Worm (Caenorhabditis elegans) whole organism, mixed stage, embryonic: ENCODE data around the gene ZK1307.8.

Source experiments
- bed-3 ChIP-seq: fragments of 200-800 bp; sonication (Bioruptor generic); optimal IDR thresholded peaks from 3 replicates; lab custom pipeline; 2018; ENCODE audit warnings: mild to moderate bottlenecking, missing genetic modification characterization, moderate library complexity, missing compliant biosample characterization
- ceh-39 ChIP-seq: fragments of 150-350 bp; optimal IDR thresholded peaks from 2 replicates; lab custom pipeline; 2014; ENCODE audit warnings: missing biosample characterization, missing genetic modification characterization
- ceh-43 ChIP-seq: fragments of 200-800 bp; sonication (Bioruptor generic); optimal IDR thresholded peaks from 2 replicates; lab custom pipeline; 2018; ENCODE audit warnings: mild to moderate bottlenecking, missing genetic modification characterization, moderate library complexity, missing compliant biosample characterization
- ceh-83 ChIP-seq: fragments of 200-800 bp; sonication (Bioruptor generic); optimal IDR thresholded peaks from 2 replicates; lab custom pipeline; 2018; ENCODE audit warnings: mild to moderate bottlenecking, missing genetic modification characterization, missing compliant biosample characterization
- ces-1 ChIP-seq: fragments of 150-350 bp; optimal IDR thresholded peaks from 2 replicates; lab custom pipeline; 2014; ENCODE audit warnings: missing biosample characterization, missing genetic modification reagents, missing genetic modification characterization
- cnd-1 ChIP-seq: fragments of 200-800 bp; sonication (Bioruptor generic); optimal IDR thresholded peaks from 2 replicates; lab custom pipeline; 2018; ENCODE audit warnings: mild to moderate bottlenecking, missing genetic modification characterization, missing compliant biosample characterization
- elt-1 ChIP-seq: sonication (generic microtip); optimal IDR thresholded peaks from 2 replicates; lab custom pipeline; 2017; ENCODE audit warnings: missing genetic modification characterization, mild to moderate bottlenecking, missing compliant biosample characterization, antibody characterized with exemption, moderate library complexity, borderline replicate concordance; ENCODE audit not compliant: insufficient read depth
- flh-1 ChIP-seq: fragments of 200-800 bp; sonication (Bioruptor generic); optimal IDR thresholded peaks from 2 replicates; lab custom pipeline; 2018; ENCODE audit warnings: mild to moderate bottlenecking, missing genetic modification characterization, moderate library complexity, missing compliant biosample characterization
- hlh-1 ChIP-seq: fragments of 150-350 bp; optimal IDR thresholded peaks from 2 replicates; lab custom pipeline; 2014; ENCODE audit warnings: missing biosample characterization, missing genetic modification reagents, missing genetic modification characterization
- lin-32 ChIP-seq: fragments of 200-800 bp; sonication (Bioruptor generic); optimal IDR thresholded peaks from 2 replicates; lab custom pipeline; 2018; ENCODE audit warnings: mild to moderate bottlenecking, missing genetic modification characterization, missing compliant biosample characterization
- lsy-2 ChIP-seq: fragments of 150-350 bp; optimal IDR thresholded peaks from 2 replicates; lab custom pipeline; 2014; ENCODE audit warnings: missing biosample characterization, missing genetic modification characterization
- mab-5 ChIP-seq: fragments of 150-350 bp; optimal IDR thresholded peaks from 2 replicates; lab custom pipeline; 2014; ENCODE audit warnings: missing biosample characterization, missing genetic modification characterization
- mep-1 ChIP-seq: fragments of 150-350 bp; optimal IDR thresholded peaks from 2 replicates; lab custom pipeline; 2017; ENCODE audit warnings: missing biosample characterization, missing genetic modification reagents, missing genetic modification characterization, inconsistent platforms
- nhr-12 ChIP-seq: fragments of 150-350 bp; optimal IDR thresholded peaks from 2 replicates; lab custom pipeline; 2014; ENCODE audit warnings: missing biosample characterization, missing genetic modification characterization
- nhr-2 ChIP-seq: fragments of 150-350 bp; optimal IDR thresholded peaks from 2 replicates; lab custom pipeline; 2014; ENCODE audit warnings: missing biosample characterization, missing genetic modification characterization
- nhr-76 ChIP-seq: sonication (generic microtip); optimal IDR thresholded peaks from 2 replicates; lab custom pipeline; 2017; ENCODE audit warnings: missing biosample characterization, missing genetic modification characterization
- pha-4 ChIP-seq: fragments of 150-350 bp; optimal IDR thresholded peaks from 2 replicates; lab custom pipeline; 2018; ENCODE audit warnings: missing biosample characterization, missing genetic modification reagents, missing genetic modification characterization
- sem-2 ChIP-seq: fragments of 200-800 bp; sonication (Bioruptor generic); optimal IDR thresholded peaks from 2 replicates; lab custom pipeline; 2018; ENCODE audit warnings: mild to moderate bottlenecking, missing genetic modification characterization, missing compliant biosample characterization
- tbx-8 ChIP-seq: fragments of 200-800 bp; sonication (Bioruptor generic); optimal IDR thresholded peaks from 2 replicates; lab custom pipeline; 2018; ENCODE audit warnings: mild to moderate bottlenecking, missing genetic modification characterization, moderate library complexity, missing compliant biosample characterization
- unc-120 ChIP-seq: sonication (generic microtip); optimal IDR thresholded peaks from 2 replicates; lab custom pipeline; 2017; ENCODE audit warnings: missing genetic modification characterization, missing compliant biosample characterization; ENCODE audit not compliant: poor library complexity, severe bottlenecking
- unc-39 ChIP-seq: fragments of 150-350 bp; optimal IDR thresholded peaks from 2 replicates; lab custom pipeline; 2014; ENCODE audit warnings: missing biosample characterization, missing genetic modification characterization
- unc-62 ChIP-seq: fragments of 150-350 bp; optimal IDR thresholded peaks from 2 replicates; lab custom pipeline; 2014; ENCODE audit warnings: missing biosample characterization, missing genetic modification reagents, missing genetic modification characterization
- zip-8 ChIP-seq: fragments of 150-350 bp; optimal IDR thresholded peaks from 2 replicates; lab custom pipeline; 2014; ENCODE audit warnings: missing biosample characterization, missing genetic modification characterization

The ZK1307.8 gene

ce11 chrII:9655530-9656139, 31.2 kb downstream of the ZK1307.8 start, which contains the start of gene ZK1307.1:
ZK1307.1 (minus strand) TSS chrII:9655580.
- TF ChIP-seq ces-1 (GFP tag; lab: Kevin White, UChicago) (no peak), ceh-83 (no peak), mep-1 (no peak), zip-8 (tag; lab: Kevin White, UChicago) (peak; percentile 69), ceh-39 (tag; lab: Kevin White, UChicago) (no peak), elt-1 (peak; percentile 12), unc-62 (GFP tag; lab: Kevin White, UChicago) (peak; percentile 39), bed-3 (no peak)

ce11 chrII:9656210-9656755, 31.9 kb downstream of the ZK1307.8 start, which contains the start of gene gstk-1:
gstk-1 (plus strand) TSS chrII:9656705.
- no peak for TF ChIP-seq ceh-83
- no peak for TF ChIP-seq lsy-2 (tag; lab: Kevin White, UChicago)
- no peak for TF ChIP-seq zip-8 (tag; lab: Kevin White, UChicago)
- TF ChIP-seq ces-1 (GFP tag; lab: Kevin White, UChicago): no peak
- no peak for TF ChIP-seq nhr-76 (tag; lab: Kevin White, UChicago)
- no peak for TF ChIP-seq pha-4
- TF ChIP-seq flh-1 (GFP tag; lab: Kevin White, UChicago): no peak
- no peak for TF ChIP-seq ceh-43 (GFP tag; lab: Kevin White, UChicago)
- TF ChIP-seq cnd-1: no peak
- no peak for TF ChIP-seq nhr-2 (tag; lab: Kevin White, UChicago)
- no peak for TF ChIP-seq nhr-12 (tag; lab: Kevin White, UChicago)
- no peak for TF ChIP-seq sem-2 (GFP tag; lab: Kevin White, UChicago)

ce11 chrII:9658915-9659314, 34.5 kb downstream of the ZK1307.8 start, which contains the start of gene ZK1320.2:
ZK1320.2 (minus strand) TSS chrII:9659002.
- TF ChIP-seq hlh-1 (tag; lab: Kevin White, UChicago): no peak
- TF ChIP-seq mep-1: no peak
- no peak for TF ChIP-seq tbx-8 (GFP tag; lab: Kevin White, UChicago)

ce11 chrII:9660379-9660778, 36.0 kb downstream of the ZK1307.8 start, which contains the start of gene ZK1320.3:
ZK1320.3 (minus strand) TSS chrII:9660419.
- TF ChIP-seq unc-62 (GFP tag; lab: Kevin White, UChicago) (no peak), ceh-43 (GFP tag; lab: Kevin White, UChicago) (no peak), pha-4 (no peak), unc-120 (tag; lab: Kevin White, UChicago) (no peak)

- TF ChIP-seq unc-120 (tag; lab: Kevin White, UChicago): no peak
- TF ChIP-seq cnd-1: no peak
- TF ChIP-seq hlh-1 (tag; lab: Kevin White, UChicago): no peak
- no peak for TF ChIP-seq elt-1
- TF ChIP-seq, all 35 proteins: peak for 0
Observed at ce11 chrII:9662160-9662559, 37.7 kb downstream of the ZK1307.8 start.

ce11 chrII:9662797-9663196, 38.4 kb downstream of the ZK1307.8 start, which contains the start of gene cyp-13A10:
cyp-13A10 (minus strand) TSS chrII:9662884.
- TF ChIP-seq ceh-83 (no peak), mab-5 (tag; lab: Kevin White, UChicago) (no peak), unc-39 (no peak), lsy-2 (tag; lab: Kevin White, UChicago) (no peak), lin-32 (no peak), zip-8 (tag; lab: Kevin White, UChicago) (peak; percentile 32), hlh-1 (tag; lab: Kevin White, UChicago) (no peak)

ce11 chrII:9665577-9665976, 41.2 kb downstream of the ZK1307.8 start, which contains the start of gene ZK1320.5:
ZK1320.5 (minus strand) TSS chrII:9665677.
- TF ChIP-seq elt-1: no peak

- peak; percentile 55 for TF ChIP-seq ces-1 (GFP tag; lab: Kevin White, UChicago)
- TF ChIP-seq nhr-76 (tag; lab: Kevin White, UChicago): no peak
- TF ChIP-seq nhr-2 (tag; lab: Kevin White, UChicago): no peak
Observed at ce11 chrII:9667382-9667781, 43.0 kb downstream of the ZK1307.8 start, which contains the start of gene ZK1320.11. ZK1320.11 (plus strand) TSS chrII:9667624.
